Worm (Caenorhabditis elegans) whole organism, L2 larva: ENCODE results near the gene decr-1.2.

Experiments used
- aly-2 ChIP-seq: fragments of 150-350 bp; optimal IDR thresholded peaks from 2 replicates; lab custom pipeline; 2014; ENCODE audit warnings: missing biosample characterization, missing genetic modification characterization
- nhr-11 ChIP-seq: fragments of 150-350 bp; optimal IDR thresholded peaks from 2 replicates; lab custom pipeline; 2014; ENCODE audit warnings: missing biosample characterization, missing genetic modification characterization

ce11 chrII:8536060-8536459 lies 9.4 kb upstream of the decr-1.2 start, which contains the start of gene W01C9.2:
- no peak for TF ChIP-seq aly-2 (tag; lab: Kevin White, UChicago)
- TF ChIP-seq nhr-11 (tag; lab: Kevin White, UChicago) = no peak
